Fruit fly (Drosophila melanogaster): ENCODE data around the gene Trax.

The Trax gene

DNA sequence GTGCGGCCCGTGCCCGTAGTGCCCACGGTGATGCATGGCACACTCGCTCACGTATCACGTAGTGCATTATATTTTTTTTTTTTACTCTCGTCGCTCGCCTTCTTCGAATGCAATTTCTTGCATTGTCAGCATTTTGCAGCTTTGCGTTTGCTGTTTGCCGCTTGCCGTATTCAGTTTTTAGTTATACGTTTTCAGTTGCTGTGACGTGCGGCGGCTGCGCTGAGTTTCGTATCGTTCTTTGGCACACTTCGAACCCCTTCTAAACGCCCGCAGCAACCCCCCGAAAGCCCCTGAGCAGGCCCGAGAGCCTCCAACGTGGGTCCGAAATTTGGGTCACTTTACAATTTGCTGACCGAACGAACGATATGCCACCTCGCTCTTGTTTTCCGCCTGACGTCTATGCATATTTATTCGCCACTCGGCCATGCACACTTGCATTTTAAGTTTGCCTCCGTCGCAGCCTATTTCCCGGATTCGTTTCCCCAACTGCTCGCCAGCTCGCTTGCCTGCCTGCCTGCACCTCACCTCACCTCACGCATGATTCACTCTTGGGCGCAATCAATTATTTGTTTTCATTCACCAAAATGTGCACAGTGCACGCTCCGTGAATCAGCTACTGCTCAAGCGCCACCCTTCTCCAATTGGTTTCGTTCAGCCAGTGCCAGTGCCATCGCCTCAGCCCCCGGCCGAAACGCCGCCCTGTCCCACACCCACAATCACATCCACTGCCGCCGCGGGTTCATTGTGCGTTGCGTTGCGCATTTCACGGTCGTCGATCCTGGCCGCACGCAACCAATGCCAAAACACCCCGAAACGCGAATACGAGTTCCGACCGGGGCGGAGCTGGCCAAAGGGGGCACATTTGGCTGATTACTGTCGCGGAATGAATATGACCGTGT is 49.4 kb downstream of the Trax start:
- TF ChIP-seq D1 (tag; optimal IDR thresholded peaks at IDR 0.05) (no peak), rn (GFP tag; IDR thresholded peaks at IDR 0.05) (no peak), CG14655 (GFP tag; optimal IDR thresholded peaks at IDR 0.05) (no peak), Snoo (tag; optimal IDR thresholded peaks at IDR 0.05) (no peak), EcR (GFP tag; optimal IDR thresholded peaks at IDR 0.05) (peak; percentile 89), CG15710 (tag; optimal IDR thresholded peaks at IDR 0.05) (no peak), CG12605 (GFP tag; IDR thresholded peaks at IDR 0.05) (no peak; the same call in 1 of the 2 replicates), CG4496 (GFP tag; IDR thresholded peaks at IDR 0.05) (no peak), CG34367 (tag; optimal IDR thresholded peaks at IDR 0.05) (no peak), Pif1B (GFP tag; optimal IDR thresholded peaks at IDR 0.05) (no peak), CG13204 (GFP tag; optimal IDR thresholded peaks at IDR 0.05) (peak; percentile 24), CG32121 (GFP tag; IDR thresholded peaks at IDR 0.05) (no peak; the same call in none of the 2 replicates)

All from whole organism, pupa.